Fruit fly (Drosophila melanogaster) whole organism, embryonic: ENCODE measurements around the gene CG7634.

Experiments
- CG10267 ChIP-seq: fragments of 200-800 bp; sonication (Bioruptor generic); optimal IDR thresholded peaks from 2 replicates; lab custom pipeline; 2018; ENCODE audit warnings: missing biosample characterization, mild to moderate bottlenecking, missing genetic modification characterization, moderate library complexity
- CG10959 ChIP-seq: fragments of 200-800 bp; sonication (Bioruptor generic); IDR thresholded peaks from 2 replicates; pipeline ENCODE4 v1.3.6; 2022; ENCODE audit warnings: missing biosample characterization, missing genetic modification characterization
- CG12744 ChIP-seq: fragments of 200-800 bp; sonication (Bioruptor generic); optimal IDR thresholded peaks from 2 replicates; lab custom pipeline; 2016; ENCODE audit warnings: missing biosample characterization, missing genetic modification characterization
- CG13123 ChIP-seq: fragments of 200-800 bp; sonication (Bioruptor generic); optimal IDR thresholded peaks from 2 replicates; lab custom pipeline; 2016; ENCODE audit warnings: missing biosample characterization, missing genetic modification characterization
- CG14860 ChIP-seq: fragments of 200-800 bp; sonication (Bioruptor generic); IDR thresholded peaks from 3 replicates; pipeline ENCODE4 v1.3.6; 2022; ENCODE audit warnings: missing biosample characterization, missing genetic modification characterization; ENCODE audit not compliant: partially characterized antibody
- CG15073 ChIP-seq: fragments of 200-800 bp; sonication (Bioruptor generic); optimal IDR thresholded peaks from 2 replicates; lab custom pipeline; 2016; ENCODE audit warnings: missing biosample characterization, missing genetic modification characterization
- CG15269 ChIP-seq: fragments of 200-800 bp; sonication (Bioruptor generic); optimal IDR thresholded peaks from 2 replicates; lab custom pipeline; 2018; ENCODE audit warnings: missing biosample characterization, mild to moderate bottlenecking, missing genetic modification characterization, moderate library complexity
- CG17186 ChIP-seq: fragments of 200-800 bp; sonication (Bioruptor generic); optimal IDR thresholded peaks from 3 replicates; lab custom pipeline; 2017; ENCODE audit warnings: missing biosample characterization, missing genetic modification reagents, missing genetic modification characterization
- CG2678 ChIP-seq: fragments of 200-800 bp; sonication (Bioruptor generic); optimal IDR thresholded peaks from 3 replicates; lab custom pipeline; 2019; ENCODE audit warnings: missing biosample characterization, mild to moderate bottlenecking, missing genetic modification characterization, moderate library complexity
- CG42726 ChIP-seq: fragments of 200-800 bp; sonication (Bioruptor generic); IDR thresholded peaks from 2 replicates; pipeline ENCODE4 v1.3.6; 2022; ENCODE audit warnings: missing biosample characterization, missing genetic modification characterization; ENCODE audit not compliant: partially characterized antibody
- CG4404 ChIP-seq: fragments of 200-800 bp; sonication (Bioruptor generic); IDR thresholded peaks from 2 replicates; pipeline ENCODE4 v1.3.6; 2022; ENCODE audit warnings: missing biosample characterization, missing genetic modification characterization
- CG4707 ChIP-seq: fragments of 200-800 bp; sonication (Bioruptor generic); optimal IDR thresholded peaks from 2 replicates; lab custom pipeline; 2018; ENCODE audit warnings: missing biosample characterization, mild to moderate bottlenecking, missing genetic modification characterization, moderate library complexity
- CG6254 ChIP-seq: fragments of 200-800 bp; sonication (Bioruptor generic); optimal IDR thresholded peaks from 3 replicates; lab custom pipeline; 2017; ENCODE audit warnings: mild to moderate bottlenecking, missing biosample characterization, missing genetic modification reagents, missing genetic modification characterization
- CG6654 ChIP-seq: fragments of 200-800 bp; sonication (Bioruptor generic); optimal IDR thresholded peaks from 2 replicates; lab custom pipeline; 2017; ENCODE audit warnings: missing biosample characterization, mild to moderate bottlenecking, missing genetic modification characterization
- CG7745 ChIP-seq: fragments of 200-800 bp; sonication (Bioruptor generic); optimal IDR thresholded peaks from 2 replicates; lab custom pipeline; 2018; ENCODE audit warnings: missing biosample characterization, mild to moderate bottlenecking, missing genetic modification characterization, moderate library complexity
- CG8089 ChIP-seq: fragments of 200-800 bp; sonication (Bioruptor generic); optimal IDR thresholded peaks from 3 replicates; lab custom pipeline; 2016; ENCODE audit warnings: missing biosample characterization, missing genetic modification characterization
- CG8944 ChIP-seq: fragments of 200-800 bp; sonication (Bioruptor generic); optimal IDR thresholded peaks from 3 replicates; lab custom pipeline; 2016; ENCODE audit warnings: missing biosample characterization, missing genetic modification characterization
- Chrac-16 ChIP-seq: fragments of 200-800 bp; sonication (Bioruptor generic); optimal IDR thresholded peaks from 3 replicates; lab custom pipeline; 2016; ENCODE audit warnings: missing biosample characterization, missing genetic modification characterization
- Deaf1 ChIP-seq: fragments of 200-800 bp; optimal IDR thresholded peaks from 3 replicates; lab custom pipeline; 2019; ENCODE audit warnings: missing biosample characterization, mild to moderate bottlenecking, missing genetic modification characterization, moderate library complexity
- Doc3 ChIP-seq: fragments of 200-800 bp; sonication (Bioruptor generic); IDR thresholded peaks from 3 replicates; pipeline ENCODE4 v1.3.6; 2022; ENCODE audit warnings: missing biosample characterization, missing genetic modification characterization; ENCODE audit not compliant: partially characterized antibody
- Elba2 ChIP-seq: fragments of 200-800 bp; sonication (Bioruptor generic); optimal IDR thresholded peaks from 3 replicates; lab custom pipeline; 2016; ENCODE audit warnings: missing biosample characterization, missing genetic modification characterization
- H2.0 ChIP-seq: fragments of 200-800 bp; sonication (Bioruptor generic); IDR thresholded peaks from 2 replicates; pipeline ENCODE4 v1.3.6; 2022; ENCODE audit warnings: missing biosample characterization, missing genetic modification characterization
- Hr39 ChIP-seq: fragments of >200 bp; optimal IDR thresholded peaks from 2 replicates; lab custom pipeline; 2017
- Lim3 ChIP-seq: fragments of 200-800 bp; sonication (Bioruptor generic); IDR thresholded peaks from 2 replicates; pipeline ENCODE4 v1.3.6; 2022; ENCODE audit warnings: missing biosample characterization, missing genetic modification characterization
- Neu2 ChIP-seq: fragments of 200-800 bp; sonication (Bioruptor generic); optimal IDR thresholded peaks from 3 replicates; lab custom pipeline; 2016; ENCODE audit warnings: missing biosample characterization, missing genetic modification characterization, borderline replicate concordance
- NfI ChIP-seq: fragments of 200-800 bp; sonication (Bioruptor generic); optimal IDR thresholded peaks from 3 replicates; lab custom pipeline; 2018; ENCODE audit warnings: missing biosample characterization, mild to moderate bottlenecking, missing genetic modification characterization, moderate library complexity
- Sin3A ChIP-seq: fragments of >200 bp; optimal IDR thresholded peaks from 2 replicates; lab custom pipeline; 2018
- Trl ChIP-seq, 3 experiments: fragments of >200 bp in 2 of 3; fragments of 200-800 bp in 1 of 3; sonication (Bioruptor generic) in 1 of 3; optimal IDR thresholded peaks; 2 replicates in 1 of 3; 3 replicates in 2 of 3; lab custom pipeline; 2016 to 2017; ENCODE audit warnings: missing biosample characterization in 1 of 3, missing genetic modification characterization in 1 of 3
- emc ChIP-seq: fragments of 200-800 bp; sonication (Bioruptor generic); optimal IDR thresholded peaks from 2 replicates; lab custom pipeline; 2016; ENCODE audit warnings: missing biosample characterization, missing genetic modification characterization
- eve ChIP-seq, 2 experiments: fragments of >200 bp; optimal IDR thresholded peaks; 2 replicates each; lab custom pipeline; 2017; ENCODE audit warnings: missing biosample characterization in 2 of 2, missing genetic modification characterization in 2 of 2
- fd3F ChIP-seq: fragments of 200-800 bp; sonication (Bioruptor generic); optimal IDR thresholded peaks from 2 replicates; lab custom pipeline; 2018; ENCODE audit warnings: missing biosample characterization, mild to moderate bottlenecking, missing genetic modification characterization, moderate library complexity
- ftz-f1 ChIP-seq: fragments of 200-800 bp; sonication (Bioruptor generic); optimal IDR thresholded peaks from 2 replicates; lab custom pipeline; 2016; ENCODE audit warnings: missing biosample characterization, missing genetic modification characterization
- grn ChIP-seq: fragments of 200-800 bp; sonication (Bioruptor generic); optimal IDR thresholded peaks from 3 replicates; lab custom pipeline; 2017; ENCODE audit warnings: missing biosample characterization, missing genetic modification characterization
- h ChIP-seq: fragments of >200 bp; optimal IDR thresholded peaks from 2 replicates; lab custom pipeline; 2017
- jigr1 ChIP-seq: fragments of 200-800 bp; sonication (Bioruptor generic); IDR thresholded peaks from 3 replicates; pipeline ENCODE4 v1.3.6; 2022; ENCODE audit warnings: missing biosample characterization, missing genetic modification characterization
- lov ChIP-seq, 2 experiments: fragments of 200-800 bp in 1 of 2; fragments of >200 bp in 1 of 2; sonication (Bioruptor generic) in 1 of 2; IDR thresholded peaks in 1 of 2; optimal IDR thresholded peaks in 1 of 2; 2 replicates in 1 of 2; 3 replicates in 1 of 2; pipeline versions ENCODE4 v1.3.6 to Lab custom; 2017 to 2022; ENCODE audit warnings: missing biosample characterization in 1 of 2, missing genetic modification characterization in 1 of 2
- luna ChIP-seq: fragments of 200-800 bp; sonication (Bioruptor generic); optimal IDR thresholded peaks from 2 replicates; lab custom pipeline; 2016; ENCODE audit warnings: missing biosample characterization, missing genetic modification characterization
- oc ChIP-seq: fragments of 200-800 bp; sonication (Bioruptor generic); optimal IDR thresholded peaks from 2 replicates; lab custom pipeline; 2018; ENCODE audit warnings: missing biosample characterization, mild to moderate bottlenecking, missing genetic modification characterization, moderate library complexity
- org-1 ChIP-seq: fragments of 200-800 bp; sonication (Bioruptor generic); optimal IDR thresholded peaks from 2 replicates; lab custom pipeline; 2017; ENCODE audit warnings: missing biosample characterization, missing genetic modification characterization
- pho ChIP-seq: fragments of 200-800 bp; sonication (Bioruptor generic); optimal IDR thresholded peaks from 2 replicates; lab custom pipeline; 2016; ENCODE audit warnings: missing biosample characterization, missing genetic modification characterization
- sd ChIP-seq: fragments of 200-800 bp; sonication (Bioruptor generic); optimal IDR thresholded peaks from 3 replicates; lab custom pipeline; 2018; ENCODE audit warnings: missing biosample characterization, mild to moderate bottlenecking, missing genetic modification characterization, moderate library complexity
- slbo ChIP-seq: fragments of 200-800 bp; sonication (Bioruptor generic); IDR thresholded peaks from 2 replicates; pipeline ENCODE4 v1.3.6; 2022; ENCODE audit warnings: missing biosample characterization, missing genetic modification characterization
- ssp ChIP-seq: fragments of 200-800 bp; sonication (Bioruptor generic); IDR thresholded peaks from 2 replicates; pipeline ENCODE4 v1.3.6; 2022; ENCODE audit warnings: missing biosample characterization, missing genetic modification characterization
- sug ChIP-seq: fragments of 200-800 bp; optimal IDR thresholded peaks from 2 replicates; lab custom pipeline; 2019; ENCODE audit warnings: missing biosample characterization, mild to moderate bottlenecking, missing genetic modification characterization, moderate library complexity
- tgo ChIP-seq: fragments of 200-800 bp; sonication (Bioruptor generic); IDR thresholded peaks from 3 replicates; pipeline ENCODE4 v1.3.6; 2022; ENCODE audit warnings: missing biosample characterization, missing genetic modification characterization
- toy ChIP-seq: fragments of 200-800 bp; sonication (Bioruptor generic); IDR thresholded peaks from 2 replicates; pipeline ENCODE4 v1.3.6; 2022; ENCODE audit warnings: missing biosample characterization, missing genetic modification characterization
- unc-4 ChIP-seq: fragments of 200-800 bp; sonication (Bioruptor generic); IDR thresholded peaks from 2 replicates; pipeline ENCODE4 v1.3.6; 2022; ENCODE audit warnings: missing biosample characterization, missing genetic modification characterization; ENCODE audit not compliant: partially characterized antibody
- zfh2 ChIP-seq: fragments of 200-800 bp; sonication (Bioruptor generic); optimal IDR thresholded peaks from 2 replicates; lab custom pipeline; 2016; ENCODE audit warnings: missing biosample characterization, missing genetic modification characterization

The CG7634 gene

dm6 chr3L:21565126-21565525, at the start of gene CG7634:
Gene CG7634, plus strand, starts transcription at chr3L:21565426.
- TF ChIP-seq CG15073: no peak
- TF ChIP-seq tgo (GFP tag; lab: Robert Waterston, UW): no peak
- no peak for TF ChIP-seq oc (tag; lab: Kevin White, UChicago)
- TF ChIP-seq zfh2 (GFP tag; lab: Kevin White, UChicago): no peak
- no peak for TF ChIP-seq CG2678 (tag; lab: Kevin White, UChicago)
- no peak for TF ChIP-seq CG7745
- no peak for TF ChIP-seq CG14860 (GFP tag; lab: Robert Waterston, UW)
- no peak for TF ChIP-seq jigr1 (GFP tag; lab: Robert Waterston, UW)
- TF ChIP-seq CG6654 (GFP tag; lab: Kevin White, UChicago): no peak
- no peak for TF ChIP-seq h (lab: Kevin White, UChicago)
- TF ChIP-seq luna (GFP tag; lab: Kevin White, UChicago): no peak
- no peak for TF ChIP-seq Neu2
- TF ChIP-seq ftz-f1: no peak
- TF ChIP-seq CG4707 (GFP tag; lab: Kevin White, UChicago): no peak
- no peak for TF ChIP-seq Trl (optimal IDR thresholded peaks at IDR 0.05; lab: Kevin White, UChicago)
- TF ChIP-seq Trl (GFP tag; optimal IDR thresholded peaks at IDR 0.05; lab: Kevin White, UChicago): no peak
- TF ChIP-seq slbo (GFP tag; lab: Robert Waterston, UW): no peak
- TF ChIP-seq pho (GFP tag; lab: Kevin White, UChicago): no peak
- TF ChIP-seq, all 482 proteins: peak for 0

- TF ChIP-seq Sin3A (lab: Kevin White, UChicago) (no peak), sug (peak; percentile 87), Chrac-16 (peak; percentile 86), CG17186 (GFP tag; lab: Kevin White, UChicago) (no peak), Hr39 (lab: Kevin White, UChicago) (no peak), CG42726 (GFP tag; lab: Robert Waterston, UW) (no peak), ssp (GFP tag; lab: Robert Waterston, UW) (peak; percentile 97), unc-4 (GFP tag; lab: Robert Waterston, UW) (peak; percentile 37; the same call in 1 of the 2 replicates), CG6254 (GFP tag; lab: Kevin White, UChicago) (peak; percentile 76), H2.0 (GFP tag; lab: Robert Waterston, UW) (peak; percentile 69), Deaf1 (tag; lab: Kevin White, UChicago) (no peak), slbo (GFP tag; lab: Robert Waterston, UW) (peak; percentile 92), jigr1 (GFP tag; lab: Robert Waterston, UW) (peak; percentile 67; the same call in 2 of the 3 replicates), CG10959 (GFP tag; lab: Robert Waterston, UW) (no peak; the same call in 1 of the 2 replicates), Elba2 (GFP tag; lab: Kevin White, UChicago) (peak; percentile 77), eve (GFP tag; optimal IDR thresholded peaks at IDR 0.05; lab: Kevin White, UChicago) (peak in 1 of 2 experiments; percentile 78), NfI (peak; percentile 80), Doc3 (GFP tag; lab: Robert Waterston, UW) (peak; percentile 18; the same call in 1 of the 3 replicates), toy (GFP tag; lab: Robert Waterston, UW) (peak; percentile 47; the same call in 1 of the 2 replicates), CG10267 (peak; percentile 95), CG13123 (GFP tag; lab: Kevin White, UChicago) (peak; percentile 32), org-1 (GFP tag; lab: Kevin White, UChicago) (peak; percentile 64), CG8089 (peak; percentile 36), grn (GFP tag; lab: Kevin White, UChicago) (no peak), sd (peak; percentile 43), fd3F (GFP tag; lab: Kevin White, UChicago) (peak; percentile 85), lov (optimal IDR thresholded peaks at IDR 0.05; lab: Kevin White, UChicago) (no peak), lov (GFP tag; IDR thresholded peaks at IDR 0.05; lab: Robert Waterston, UW) (no peak), CG8944 (GFP tag; lab: Kevin White, UChicago) (peak; percentile 65), CG15269 (peak; percentile 88), Lim3 (GFP tag; lab: Robert Waterston, UW) (no peak), CG4404 (peak; percentile 75), CG12744 (GFP tag; lab: Kevin White, UChicago) (no peak), emc (no peak)
Measured at dm6 chr3L:21515823-21516715, 49.2 kb upstream of the CG7634 start, which contains the start of the genes SAK and Cdk12. Gene SAK, minus strand, starts transcription at chr3L:21515887. Gene Cdk12, plus strand, starts transcription at chr3L:21516306.
